Worm (Caenorhabditis elegans) whole organism, L4 larva: ENCODE measurements around the gene rskd-1.

Experiments used
- F10B5.3 ChIP-seq: sonication (generic microtip); optimal IDR thresholded peaks from 2 replicates; lab custom pipeline; 2016; ENCODE audit warnings: mild to moderate bottlenecking, missing genetic modification characterization, missing compliant biosample characterization
- F26F4.8 ChIP-seq: fragments of 200-800 bp; sonication (Bioruptor generic); conservative IDR thresholded peaks from 2 replicates; pipeline ENCODE4 v1.3.6; 2022; ENCODE audit warnings: missing genetic modification characterization, missing compliant biosample characterization
- F49E8.2 ChIP-seq: sonication (generic microtip); optimal IDR thresholded peaks from 2 replicates; lab custom pipeline; 2016; ENCODE audit warnings: missing compliant biosample characterization, mild to moderate bottlenecking, missing genetic modification characterization, borderline replicate concordance
- T20F7.1 ChIP-seq: fragments of 200-800 bp; sonication (Bioruptor generic); optimal IDR thresholded peaks from 2 replicates; lab custom pipeline; 2018; ENCODE audit warnings: mild to moderate bottlenecking, missing genetic modification characterization, missing compliant biosample characterization
- arid-1 ChIP-seq: fragments of 200-800 bp; sonication (Bioruptor generic); conservative IDR thresholded peaks from 2 replicates; pipeline ENCODE4 v1.3.6; 2022; ENCODE audit warnings: missing genetic modification reagents, missing genetic modification characterization, missing compliant biosample characterization
- ceh-20 ChIP-seq: fragments of 200-800 bp; sonication (Bioruptor generic); IDR thresholded peaks from 2 replicates; pipeline ENCODE4 v1.3.6; 2022; ENCODE audit warnings: missing genetic modification reagents, missing genetic modification characterization, missing compliant biosample characterization
- cey-2 ChIP-seq: sonication (generic microtip); optimal IDR thresholded peaks from 3 replicates; lab custom pipeline; 2017; ENCODE audit warnings: missing genetic modification characterization, mild to moderate bottlenecking, missing compliant biosample characterization, antibody characterized with exemption, borderline replicate concordance; ENCODE audit not compliant: insufficient read depth
- daf-16 ChIP-seq, 3 experiments: sonication (generic microtip); optimal IDR thresholded peaks; 2 replicates each; lab custom pipeline; 2016 to 2017; ENCODE audit warnings: missing genetic modification characterization in 3 of 3, missing genetic modification reagents in 3 of 3, mild to moderate bottlenecking in 2 of 3, missing compliant biosample characterization in 2 of 3, missing biosample characterization in 1 of 3, moderate library complexity in 1 of 3
- dmd-9 ChIP-seq: fragments of 200-800 bp; sonication (Bioruptor generic); IDR thresholded peaks from 2 replicates; pipeline ENCODE4 v1.3.6; 2022; ENCODE audit warnings: missing genetic modification reagents, missing genetic modification characterization, missing compliant biosample characterization
- dpl-1 ChIP-seq: fragments of 150-350 bp; optimal IDR thresholded peaks from 2 replicates; lab custom pipeline; 2014; ENCODE audit warnings: missing biosample characterization, missing genetic modification reagents, missing genetic modification characterization
- duxl-1 ChIP-seq: sonication (generic microtip); optimal IDR thresholded peaks from 2 replicates; lab custom pipeline; 2016; ENCODE audit warnings: mild to moderate bottlenecking, missing genetic modification characterization, moderate library complexity, missing compliant biosample characterization; ENCODE audit not compliant: poor library complexity
- gei-8 ChIP-seq: fragments of 200-800 bp; sonication (Bioruptor generic); optimal IDR thresholded peaks from 2 replicates; lab custom pipeline; 2018; ENCODE audit warnings: mild to moderate bottlenecking, missing genetic modification characterization, missing compliant biosample characterization
- hlh-11 ChIP-seq: fragments of 200-800 bp; sonication (Bioruptor generic); optimal IDR thresholded peaks from 2 replicates; lab custom pipeline; 2018; ENCODE audit warnings: mild to moderate bottlenecking, missing genetic modification characterization, missing compliant biosample characterization
- hlh-30 ChIP-seq: sonication (generic microtip); optimal IDR thresholded peaks from 2 replicates; lab custom pipeline; 2017; ENCODE audit warnings: antibody characterized with exemption, mild to moderate bottlenecking, missing genetic modification characterization, missing compliant biosample characterization; ENCODE audit not compliant: insufficient read depth
- hmg-1.1 ChIP-seq: fragments of 200-800 bp; sonication (Bioruptor generic); IDR thresholded peaks from 2 replicates; pipeline ENCODE4 v1.3.6; 2022; ENCODE audit warnings: missing genetic modification reagents, missing genetic modification characterization, missing compliant biosample characterization
- lin-38 ChIP-seq: fragments of 200-800 bp; sonication (Bioruptor generic); IDR thresholded peaks from 2 replicates; pipeline ENCODE4 v1.3.6; 2022; ENCODE audit warnings: missing genetic modification reagents, missing genetic modification characterization, missing compliant biosample characterization
- lsy-2 ChIP-seq, 2 experiments: fragments of 150-350 bp in 1 of 2; sonication (generic microtip) in 1 of 2; optimal IDR thresholded peaks; 2 replicates each; lab custom pipeline; 2014 to 2017; ENCODE audit warnings: missing biosample characterization in 2 of 2, missing genetic modification characterization in 2 of 2
- mep-1 ChIP-seq: fragments of 150-350 bp; sonication (generic microtip); optimal IDR thresholded peaks from 3 replicates; lab custom pipeline; 2014; ENCODE audit warnings: missing biosample characterization, missing genetic modification characterization
- mes-2 ChIP-seq: sonication (generic microtip); optimal IDR thresholded peaks from 2 replicates; lab custom pipeline; 2016; ENCODE audit warnings: missing genotype, mild to moderate bottlenecking, missing genetic modification characterization, missing compliant biosample characterization; ENCODE audit not compliant: poor library complexity, severe bottlenecking
- nhr-102 ChIP-seq: sonication (generic microtip); optimal IDR thresholded peaks from 2 replicates; lab custom pipeline; 2016; ENCODE audit warnings: mild to moderate bottlenecking, missing genetic modification characterization, moderate library complexity, missing compliant biosample characterization
- nhr-237 ChIP-seq: sonication (generic microtip); optimal IDR thresholded peaks from 2 replicates; lab custom pipeline; 2017; ENCODE audit warnings: missing biosample characterization, missing genetic modification characterization
- nhr-77 ChIP-seq: fragments of 150-350 bp; optimal IDR thresholded peaks from 2 replicates; lab custom pipeline; 2014; ENCODE audit warnings: missing biosample characterization, missing genetic modification characterization
- pqm-1 ChIP-seq: sonication (generic microtip); optimal IDR thresholded peaks from 2 replicates; lab custom pipeline; 2017; ENCODE audit warnings: missing biosample characterization, missing genetic modification characterization
- sdz-12 ChIP-seq: fragments of 200-800 bp; sonication (Bioruptor generic); optimal IDR thresholded peaks from 2 replicates; lab custom pipeline; 2018; ENCODE audit warnings: mild to moderate bottlenecking, missing genetic modification characterization, missing compliant biosample characterization
- set-16 ChIP-seq: fragments of 200-800 bp; sonication (Bioruptor generic); IDR thresholded peaks from 2 replicates; pipeline ENCODE4 v1.3.6; 2022; ENCODE audit warnings: missing genetic modification reagents, missing genetic modification characterization, missing compliant biosample characterization
- unc-39 ChIP-seq: sonication (generic microtip); optimal IDR thresholded peaks from 2 replicates; lab custom pipeline; 2017; ENCODE audit warnings: missing biosample characterization, missing genetic modification characterization
- unc-62 ChIP-seq, 3 experiments: fragments of 150-350 bp in 1 of 3; sonication (generic microtip); optimal IDR thresholded peaks in 2 of 3; peaks in 1 of 3; 1 replicate in 1 of 3; 2 replicates in 2 of 3; lab custom pipeline; 2014 to 2017; ENCODE audit warnings: missing biosample characterization in 3 of 3, missing genetic modification characterization in 3 of 3, missing genetic modification reagents in 3 of 3, missing genotype in 1 of 3
- zfp-3 ChIP-seq: fragments of 200-800 bp; sonication (Bioruptor generic); conservative IDR thresholded peaks from 2 replicates; pipeline ENCODE4 v1.3.6; 2022; ENCODE audit warnings: missing genetic modification reagents, missing genetic modification characterization, missing compliant biosample characterization
- zip-2 ChIP-seq: fragments of 150-350 bp; optimal IDR thresholded peaks from 2 replicates; lab custom pipeline; 2014; ENCODE audit warnings: missing biosample characterization, missing genetic modification characterization

The rskd-1 gene

ce11 chrV:12331820-12332219, 43.4 kb upstream of the rskd-1 start (continued):
- TF ChIP-seq dmd-9 (GFP tag; lab: Robert Waterston, UW) (0 out of 2 replicates have a peak, but pooled peaks have one; percentile 56), mes-2 (tag; lab: Kevin White, UChicago) (no peak), F10B5.3 (tag; lab: Kevin White, UChicago) (peak; percentile 3), arid-1 (GFP tag; lab: Robert Waterston, UW) (peak; percentile 51; the same call in 1 of the 2 replicates), F26F4.8 (GFP tag; lab: Robert Waterston, UW) (0 out of 2 replicates have a peak, but pooled peaks have one; percentile 13)

DNA sequence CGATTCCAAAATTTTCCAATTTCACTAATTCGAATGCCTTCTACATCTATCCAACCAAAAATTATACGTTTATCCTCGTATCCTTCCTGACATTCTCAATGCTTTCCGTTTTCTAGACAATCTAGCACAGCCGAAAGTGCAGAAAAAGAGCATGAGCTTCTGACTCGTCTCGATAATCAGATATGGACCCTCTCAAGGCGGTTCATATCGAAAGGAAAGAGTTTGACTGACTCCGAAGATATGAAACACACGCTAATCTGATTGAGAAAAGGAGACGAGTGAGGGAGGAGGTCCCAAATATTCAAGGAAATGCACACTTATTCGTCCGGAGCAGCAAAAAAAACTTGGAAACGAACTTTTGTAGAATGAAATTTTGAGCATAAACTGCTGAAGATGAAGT, 40.8 kb upstream of the rskd-1 start:
- TF ChIP-seq lin-38 (no peak), unc-62 (GFP tag; optimal IDR thresholded peaks at IDR 0.05 in 1 of 2; lab: Kevin White, UChicago) (peak in 1 of 2 experiments; percentile 86), unc-62 (tag; optimal IDR thresholded peaks at IDR 0.05; lab: Kevin White, UChicago) (no peak)
- TF ChIP-seq, all 104 proteins: peak for 1

- TF ChIP-seq hmg-1.1 (GFP tag; lab: Robert Waterston, UW) (0 out of 2 replicates have a peak, but pooled peaks have one; percentile 17), F10B5.3 (tag; lab: Kevin White, UChicago) (no peak), F26F4.8 (GFP tag; lab: Robert Waterston, UW) (0 out of 2 replicates have a peak, but pooled peaks have one; percentile 8), set-16 (GFP tag; lab: Robert Waterston, UW) (peak; percentile 67)
Observed at ce11 chrV:12326638-12327037, 38.2 kb upstream of the rskd-1 start.

- TF ChIP-seq zfp-3 (GFP tag; lab: Robert Waterston, UW) (peak; percentile 42; the same call in 1 of the 2 replicates), F49E8.2 (tag; lab: Kevin White, UChicago) (peak; percentile 2), mep-1 (tag; lab: Kevin White, UChicago) (peak; percentile 6), arid-1 (GFP tag; lab: Robert Waterston, UW) (peak; percentile 32), pqm-1 (no peak), hlh-30 (no peak), duxl-1 (tag; lab: Kevin White, UChicago) (peak; percentile 64), unc-39 (tag; lab: Kevin White, UChicago) (no peak), nhr-102 (tag; lab: Kevin White, UChicago) (peak; percentile 45), lin-38 (0 out of 2 replicates have a peak, but pooled peaks have one; percentile 31), lsy-2 (tag; optimal IDR thresholded peaks at IDR 0.05; lab: Kevin White, UChicago) (peak in 1 of 2 experiments; percentile 29), sdz-12 (GFP tag; lab: Kevin White, UChicago) (peak; percentile 10), zip-2 (no peak), nhr-237 (tag; lab: Kevin White, UChicago) (no peak), mes-2 (tag; lab: Kevin White, UChicago) (peak; percentile 22), gei-8 (GFP tag; lab: Kevin White, UChicago) (peak; percentile 20), cey-2 (no peak), hmg-1.1 (GFP tag; lab: Robert Waterston, UW) (0 out of 2 replicates have a peak, but pooled peaks have one; percentile 9), daf-16 (GFP tag; optimal IDR thresholded peaks at IDR 0.05; lab: Kevin White, UChicago) (peak in 1 of 2 experiments; percentile 13), daf-16 (tag; optimal IDR thresholded peaks at IDR 0.05; lab: Kevin White, UChicago) (peak; percentile 13), ceh-20 (GFP tag; lab: Robert Waterston, UW) (no peak), hlh-11 (tag; lab: Kevin White, UChicago) (no peak), nhr-77 (no peak), dpl-1 (GFP tag; lab: Kevin White, UChicago) (no peak), T20F7.1 (no peak)
- TF ChIP-seq, all 104 proteins: peak for 13
Observed at ce11 chrV:12320274-12320839, 31.9 kb upstream of the rskd-1 start.
